Fruit fly (Drosophila melanogaster) whole organism, adult: ENCODE data around the gene janA.

ENCODE experiments used
- CG11617 ChIP-seq: fragments of 200-800 bp; sonication (Bioruptor generic); optimal IDR thresholded peaks from 2 replicates; lab custom pipeline; 2017; ENCODE audit warnings: mild to moderate bottlenecking, missing biosample characterization, missing genetic modification reagents, missing genetic modification characterization
- CG14711 ChIP-seq: fragments of 200-800 bp; sonication (Bioruptor generic); optimal IDR thresholded peaks from 2 replicates; lab custom pipeline; 2018; ENCODE audit warnings: missing biosample characterization, mild to moderate bottlenecking, missing genetic modification characterization, moderate library complexity
- CG1620 ChIP-seq: fragments of 200-800 bp; sonication (Bioruptor generic); optimal IDR thresholded peaks from 2 replicates; lab custom pipeline; 2016; ENCODE audit warnings: missing biosample characterization, missing genetic modification characterization
- CG33017 ChIP-seq: fragments of 200-800 bp; sonication (Bioruptor generic); optimal IDR thresholded peaks from 2 replicates; lab custom pipeline; 2018; ENCODE audit warnings: missing biosample characterization, mild to moderate bottlenecking, missing genetic modification characterization, moderate library complexity
- CG7045 ChIP-seq: fragments of 200-800 bp; sonication (Bioruptor generic); optimal IDR thresholded peaks from 2 replicates; lab custom pipeline; 2017; ENCODE audit warnings: missing biosample characterization, mild to moderate bottlenecking, missing genetic modification characterization
- CG7101 ChIP-seq: fragments of 200-800 bp; sonication (Bioruptor generic); optimal IDR thresholded peaks from 2 replicates; lab custom pipeline; 2018; ENCODE audit warnings: missing biosample characterization, mild to moderate bottlenecking, missing genetic modification characterization, moderate library complexity
- Clk ChIP-seq: fragments of 200-800 bp; sonication (Bioruptor generic); optimal IDR thresholded peaks from 2 replicates; lab custom pipeline; 2017; ENCODE audit warnings: missing biosample characterization, missing genetic modification characterization
- Hr96 ChIP-seq: fragments of 200-800 bp; sonication (Bioruptor generic); optimal IDR thresholded peaks from 2 replicates; lab custom pipeline; 2016; ENCODE audit warnings: missing biosample characterization, missing genetic modification characterization
- cic ChIP-seq: fragments of 200-800 bp; sonication (Bioruptor generic); optimal IDR thresholded peaks from 2 replicates; lab custom pipeline; 2017; ENCODE audit warnings: missing biosample characterization, mild to moderate bottlenecking, missing genetic modification characterization, moderate library complexity
- cnc ChIP-seq, 2 experiments: fragments of >200 bp; optimal IDR thresholded peaks; 2 replicates each; lab custom pipeline; 2017
- ovo ChIP-seq: fragments of 200-800 bp; sonication (Bioruptor generic); optimal IDR thresholded peaks from 2 replicates; lab custom pipeline; 2016; ENCODE audit warnings: missing biosample characterization, missing genetic modification characterization
- tj ChIP-seq: fragments of 200-800 bp; sonication (Bioruptor generic); optimal IDR thresholded peaks from 3 replicates; lab custom pipeline; 2017; ENCODE audit warnings: missing biosample characterization, mild to moderate bottlenecking, missing genetic modification characterization, moderate library complexity

DNA sequence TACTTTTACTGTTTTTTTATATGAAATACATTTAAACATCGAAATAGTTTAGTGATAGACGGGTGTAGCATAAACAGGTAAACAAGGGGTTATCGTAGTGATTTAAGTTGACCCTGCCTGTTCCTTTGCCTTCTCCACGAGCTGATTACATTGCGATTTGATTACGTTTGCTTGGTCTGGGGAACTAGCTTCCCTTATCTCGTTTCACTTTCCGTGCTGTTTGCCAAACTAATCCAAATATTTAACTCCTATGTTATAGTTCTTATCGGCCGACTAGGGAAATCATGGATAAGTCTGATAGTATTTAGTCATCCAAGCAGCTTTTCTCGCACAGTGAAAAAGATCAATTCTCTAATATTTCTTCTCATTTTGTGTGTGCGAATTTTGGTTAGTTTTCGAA lies 22.6 kb upstream of the janA start:
- peak; percentile 35 for TF ChIP-seq cic (GFP tag; lab: Kevin White, UChicago)
- TF ChIP-seq tj (GFP tag; lab: Kevin White, UChicago) = no peak
- TF ChIP-seq CG11617 (GFP tag; lab: Kevin White, UChicago) = no peak
- no peak for TF ChIP-seq CG14711 (tag; lab: Kevin White, UChicago)
- TF ChIP-seq CG1620 (GFP tag; lab: Kevin White, UChicago) = no peak
- no peak for TF ChIP-seq Hr96 (GFP tag; lab: Kevin White, UChicago)
- TF ChIP-seq CG7101 (tag; lab: Kevin White, UChicago) = no peak
- TF ChIP-seq cnc (optimal IDR thresholded peaks at IDR 0.05; lab: Kevin White, UChicago) = no peak
- no peak for TF ChIP-seq Clk (GFP tag; lab: Kevin White, UChicago)
- peak; percentile 30 for TF ChIP-seq CG7045
- TF ChIP-seq CG33017 = no peak
- no peak for TF ChIP-seq ovo (GFP tag; lab: Kevin White, UChicago)
